Fruit fly (Drosophila melanogaster): ENCODE results near the gene CG17806.

Gene CG17806

dm6 chr3R:17794335-17795074 lies 8.6 kb downstream of the CG17806 start, which contains the start of gene CG43102 (continued):
- TF ChIP-seq CG15514 (GFP tag; optimal IDR thresholded peaks at IDR 0.05) (peak; percentile 90), ssp (GFP tag; IDR thresholded peaks at IDR 0.05) (peak; percentile 56), Gug (GFP tag; IDR thresholded peaks at IDR 0.05) (peak; percentile 76), Ssrp (tag; optimal IDR thresholded peaks at IDR 0.05) (peak; percentile 32), CG6254 (GFP tag; optimal IDR thresholded peaks at IDR 0.05) (peak; percentile 42), CG32772 (GFP tag; IDR thresholded peaks at IDR 0.05) (peak; percentile 70), B-H1 (GFP tag; IDR thresholded peaks at IDR 0.05) (peak; percentile 64; the same call in 2 of the 3 replicates), Oli (tag; optimal IDR thresholded peaks at IDR 0.05) (peak; percentile 65), Nf-YC (tag; optimal IDR thresholded peaks at IDR 0.05) (peak; percentile 74), zfh2 (GFP tag; optimal IDR thresholded peaks at IDR 0.05) (peak; percentile 49), peb (GFP tag; IDR thresholded peaks at IDR 0.05) (no peak), CG9609 (GFP tag; optimal IDR thresholded peaks at IDR 0.05) (peak; percentile 45), btn (GFP tag; optimal IDR thresholded peaks at IDR 0.05) (no peak), crc (GFP tag; optimal IDR thresholded peaks at IDR 0.05) (no peak), Optix (GFP tag; IDR thresholded peaks at IDR 0.05) (peak; percentile 65), CG3281 (GFP tag; optimal IDR thresholded peaks at IDR 0.05) (peak; percentile 66), Mes4 (GFP tag; optimal IDR thresholded peaks at IDR 0.05) (no peak), Atf3 (GFP tag; optimal IDR thresholded peaks at IDR 0.05) (peak; percentile 46), zen (tag; optimal IDR thresholded peaks at IDR 0.05) (no peak), CG6689 (GFP tag; IDR thresholded peaks at IDR 0.05) (0 out of 2 replicates have a peak, but pooled peaks have one; percentile 33), dimm (GFP tag; IDR thresholded peaks at IDR 0.05) (no peak), Antp (GFP tag; optimal IDR thresholded peaks at IDR 0.05) (peak; percentile 35), CG6765 (GFP tag; optimal IDR thresholded peaks at IDR 0.05) (peak; percentile 26), BEAF-32 (GFP tag; optimal IDR thresholded peaks at IDR 0.05) (peak; percentile 71), Hr39 (optimal IDR thresholded peaks at IDR 0.05) (no peak), CG4820 (GFP tag; optimal IDR thresholded peaks at IDR 0.05) (peak; percentile 33), H2.0 (GFP tag; IDR thresholded peaks at IDR 0.05) (peak; percentile 60), tna (GFP tag; IDR thresholded peaks at IDR 0.05; ENCODE audit: partially characterized antibody) (no peak; the same call in none of the 2 replicates), salm (tag; optimal IDR thresholded peaks at IDR 0.05) (peak; percentile 38), CG1792 (GFP tag; optimal IDR thresholded peaks at IDR 0.05) (no peak), D19B (GFP tag; optimal IDR thresholded peaks at IDR 0.05) (peak; percentile 30), HLH4C (GFP tag; IDR thresholded peaks at IDR 0.05; ENCODE audit: partially characterized antibody) (peak; percentile 59), E2f1 (GFP tag; IDR thresholded peaks at IDR 0.05) (peak; percentile 63; the same call in 1 of the 2 replicates), oc (tag; optimal IDR thresholded peaks at IDR 0.05) (peak; percentile 58), CG15073 (GFP tag; optimal IDR thresholded peaks at IDR 0.05) (no peak), Ets97D (GFP tag; optimal IDR thresholded peaks at IDR 0.05) (peak; percentile 3), CG31224 (GFP tag; IDR thresholded peaks at IDR 0.05) (peak; percentile 62), CG14965 (GFP tag; optimal IDR thresholded peaks at IDR 0.05; ENCODE audit: borderline replicate concordance) (no peak), CHES-1-like (GFP tag; optimal IDR thresholded peaks at IDR 0.05) (no peak), caup (GFP tag; optimal IDR thresholded peaks at IDR 0.05; ENCODE audit: severe bottlenecking) (peak; percentile 53), hkb (optimal IDR thresholded peaks at IDR 0.05) (no peak), hkb (GFP tag; IDR thresholded peaks at IDR 0.05) (peak; percentile 86), CG31365 (tag; optimal IDR thresholded peaks at IDR 0.05) (no peak), repo (GFP tag; optimal IDR thresholded peaks at IDR 0.05) (no peak), sr (GFP tag; IDR thresholded peaks at IDR 0.05) (0 out of 3 replicates have a peak, but pooled peaks have one; percentile 39), Neu2 (GFP tag; optimal IDR thresholded peaks at IDR 0.05; ENCODE audit: borderline replicate concordance) (no peak), grn (GFP tag; optimal IDR thresholded peaks at IDR 0.05) (no peak), CG1602 (GFP tag; optimal IDR thresholded peaks at IDR 0.05) (peak; percentile 27), gfzf (GFP tag; optimal IDR thresholded peaks at IDR 0.05) (no peak), CG1603 (tag; optimal IDR thresholded peaks at IDR 0.05) (peak; percentile 61)
